Fruit fly (Drosophila melanogaster) whole organism, embryonic: ENCODE data around the gene CG9044.

Experiments used
- Atf3 ChIP-seq: fragments of 200-800 bp; sonication (Bioruptor generic); optimal IDR thresholded peaks from 3 replicates; lab custom pipeline; 2016; ENCODE audit warnings: missing biosample characterization, missing genetic modification characterization
- CG10267 ChIP-seq: fragments of 200-800 bp; sonication (Bioruptor generic); optimal IDR thresholded peaks from 2 replicates; lab custom pipeline; 2018; ENCODE audit warnings: missing biosample characterization, mild to moderate bottlenecking, missing genetic modification characterization, moderate library complexity
- CG10274 ChIP-seq: fragments of 200-800 bp; sonication (Bioruptor generic); optimal IDR thresholded peaks from 3 replicates; lab custom pipeline; 2017; ENCODE audit warnings: missing biosample characterization, mild to moderate bottlenecking, missing genetic modification characterization
- CG10543 ChIP-seq: fragments of 200-800 bp; sonication (Bioruptor generic); optimal IDR thresholded peaks from 3 replicates; lab custom pipeline; 2017; ENCODE audit warnings: missing biosample characterization, mild to moderate bottlenecking, missing genetic modification characterization, moderate library complexity
- CG12769 ChIP-seq: fragments of 200-800 bp; sonication (Bioruptor generic); optimal IDR thresholded peaks from 2 replicates; lab custom pipeline; 2019; ENCODE audit warnings: missing biosample characterization, mild to moderate bottlenecking, missing genetic modification characterization, moderate library complexity
- CG15479 ChIP-seq: fragments of 200-800 bp; sonication (Bioruptor generic); optimal IDR thresholded peaks from 3 replicates; lab custom pipeline; 2019; ENCODE audit warnings: missing biosample characterization, mild to moderate bottlenecking, missing genetic modification characterization, moderate library complexity
- CG2116 ChIP-seq: fragments of 200-800 bp; sonication (Bioruptor generic); optimal IDR thresholded peaks from 3 replicates; lab custom pipeline; 2018; ENCODE audit warnings: missing biosample characterization, mild to moderate bottlenecking, missing genetic modification characterization
- CG2712 ChIP-seq: fragments of 200-800 bp; optimal IDR thresholded peaks from 3 replicates; lab custom pipeline; 2019; ENCODE audit warnings: missing biosample characterization, mild to moderate bottlenecking, missing genetic modification characterization, moderate library complexity
- CG31388 ChIP-seq: fragments of 200-800 bp; sonication (Bioruptor generic); optimal IDR thresholded peaks from 2 replicates; lab custom pipeline; 2016; ENCODE audit warnings: missing biosample characterization, missing genetic modification characterization
- CG3163 ChIP-seq: fragments of 200-800 bp; sonication (Bioruptor generic); optimal IDR thresholded peaks from 3 replicates; lab custom pipeline; 2016; ENCODE audit warnings: missing biosample characterization, missing genetic modification characterization
- CG33557 ChIP-seq: fragments of 200-800 bp; sonication (Bioruptor generic); optimal IDR thresholded peaks from 2 replicates; lab custom pipeline; 2019; ENCODE audit warnings: missing biosample characterization, mild to moderate bottlenecking, missing genetic modification characterization, moderate library complexity
- CG34224 ChIP-seq: fragments of 200-800 bp; sonication (Bioruptor generic); IDR thresholded peaks from 3 replicates; pipeline ENCODE4 v1.3.6; 2022; ENCODE audit warnings: missing biosample characterization, missing genetic modification characterization; ENCODE audit not compliant: partially characterized antibody
- CG43689 ChIP-seq: fragments of 200-800 bp; sonication (Bioruptor generic); IDR thresholded peaks from 2 replicates; pipeline ENCODE4 v1.3.6; 2022; ENCODE audit warnings: missing biosample characterization, missing genetic modification characterization
- CG5180 ChIP-seq: fragments of 200-800 bp; sonication (Bioruptor generic); optimal IDR thresholded peaks from 3 replicates; lab custom pipeline; 2017; ENCODE audit warnings: missing biosample characterization, missing genetic modification characterization, mild to moderate bottlenecking, moderate library complexity, missing genetic modification reagents
- CG5953 ChIP-seq: fragments of 200-800 bp; sonication (Bioruptor generic); IDR thresholded peaks from 2 replicates; pipeline ENCODE4 v1.3.6; 2022; ENCODE audit warnings: missing biosample characterization, missing genetic modification characterization
- CG6272 ChIP-seq: fragments of 200-800 bp; sonication (Bioruptor generic); IDR thresholded peaks from 2 replicates; pipeline ENCODE4 v1.3.6; 2022; ENCODE audit warnings: missing biosample characterization, missing genetic modification characterization
- CG7372 ChIP-seq: fragments of 200-800 bp; sonication (Bioruptor generic); IDR thresholded peaks from 2 replicates; pipeline ENCODE4 v1.3.6; 2022; ENCODE audit warnings: missing biosample characterization, missing genetic modification characterization
- CG8944 ChIP-seq: fragments of 200-800 bp; sonication (Bioruptor generic); optimal IDR thresholded peaks from 3 replicates; lab custom pipeline; 2016; ENCODE audit warnings: missing biosample characterization, missing genetic modification characterization
- CG9215 ChIP-seq: fragments of 200-800 bp; sonication (Bioruptor generic); IDR thresholded peaks from 2 replicates; pipeline ENCODE4 v1.3.6; 2022; ENCODE audit warnings: missing biosample characterization, missing genetic modification characterization
- CG9817 ChIP-seq: fragments of 200-800 bp; sonication (Bioruptor generic); optimal IDR thresholded peaks from 2 replicates; lab custom pipeline; 2018; ENCODE audit warnings: missing biosample characterization, mild to moderate bottlenecking, missing genetic modification characterization, moderate library complexity
- CTCF ChIP-seq: fragments of 200-800 bp; sonication (Bioruptor generic); optimal IDR thresholded peaks from 2 replicates; lab custom pipeline; 2017; ENCODE audit warnings: missing biosample characterization, mild to moderate bottlenecking, missing genetic modification characterization, moderate library complexity
- Dip2 ChIP-seq: fragments of 200-800 bp; sonication (Bioruptor generic); IDR thresholded peaks from 2 replicates; pipeline ENCODE4 v1.3.6; 2022; ENCODE audit warnings: missing biosample characterization, missing genetic modification characterization
- Dll ChIP-seq: fragments of 200-800 bp; sonication (Bioruptor generic); IDR thresholded peaks from 4 replicates; pipeline ENCODE4 v1.3.6; 2022; ENCODE audit warnings: missing biosample characterization, missing genetic modification characterization; ENCODE audit not compliant: partially characterized antibody
- ERR ChIP-seq: fragments of 200-800 bp; sonication (Bioruptor generic); optimal IDR thresholded peaks from 2 replicates; lab custom pipeline; 2016; ENCODE audit warnings: missing biosample characterization, missing genetic modification characterization
- Fer3 ChIP-seq: fragments of 200-800 bp; sonication (Bioruptor generic); optimal IDR thresholded peaks from 2 replicates; lab custom pipeline; 2018; ENCODE audit warnings: missing biosample characterization, mild to moderate bottlenecking, missing genetic modification characterization, moderate library complexity
- HHEX ChIP-seq: fragments of 200-800 bp; sonication (Bioruptor generic); optimal IDR thresholded peaks from 3 replicates; lab custom pipeline; 2017; ENCODE audit warnings: missing biosample characterization, mild to moderate bottlenecking, missing genetic modification characterization, missing genetic modification reagents
- Hsf ChIP-seq: fragments of 200-800 bp; sonication (Bioruptor generic); optimal IDR thresholded peaks from 3 replicates; lab custom pipeline; 2016; ENCODE audit warnings: missing biosample characterization, missing genetic modification characterization
- Mrtf ChIP-seq: fragments of 200-800 bp; sonication (Bioruptor generic); IDR thresholded peaks from 3 replicates; pipeline ENCODE4 v1.3.6; 2022; ENCODE audit warnings: missing biosample characterization, missing genetic modification characterization
- ap ChIP-seq: fragments of 200-800 bp; sonication (Bioruptor generic); IDR thresholded peaks from 2 replicates; pipeline ENCODE4 v1.3.6; 2022; ENCODE audit warnings: missing biosample characterization, missing genetic modification characterization
- bcd ChIP-seq: fragments of 200-800 bp; sonication (Bioruptor generic); optimal IDR thresholded peaks from 2 replicates; lab custom pipeline; 2017; ENCODE audit warnings: missing biosample characterization, mild to moderate bottlenecking, missing genetic modification characterization
- cad ChIP-seq: fragments of >200 bp; optimal IDR thresholded peaks from 2 replicates; lab custom pipeline; 2017; ENCODE audit warnings: missing biosample characterization, missing genetic modification characterization
- caup ChIP-seq: fragments of 200-800 bp; sonication (Bioruptor generic); optimal IDR thresholded peaks from 3 replicates; lab custom pipeline; 2017; ENCODE audit warnings: missing biosample characterization, mild to moderate bottlenecking, missing genetic modification characterization, moderate library complexity; ENCODE audit not compliant: severe bottlenecking
- da ChIP-seq: fragments of 200-800 bp; sonication (Bioruptor generic); optimal IDR thresholded peaks from 2 replicates; lab custom pipeline; 2016; ENCODE audit warnings: missing biosample characterization, missing genetic modification characterization
- dmrt11E ChIP-seq: fragments of 200-800 bp; sonication (Bioruptor generic); optimal IDR thresholded peaks from 3 replicates; lab custom pipeline; 2018; ENCODE audit warnings: missing biosample characterization, mild to moderate bottlenecking, missing genetic modification characterization, moderate library complexity
- emc ChIP-seq: fragments of 200-800 bp; sonication (Bioruptor generic); optimal IDR thresholded peaks from 2 replicates; lab custom pipeline; 2016; ENCODE audit warnings: missing biosample characterization, missing genetic modification characterization
- ewg ChIP-seq: fragments of 200-800 bp; sonication (Bioruptor generic); optimal IDR thresholded peaks from 3 replicates; lab custom pipeline; 2017; ENCODE audit warnings: mild to moderate bottlenecking, missing biosample characterization, missing genetic modification reagents, missing genetic modification characterization
- fru ChIP-seq: fragments of >200 bp; optimal IDR thresholded peaks from 2 replicates; lab custom pipeline; 2017
- grau ChIP-seq: fragments of 200-800 bp; optimal IDR thresholded peaks from 3 replicates; lab custom pipeline; 2019; ENCODE audit warnings: missing biosample characterization, mild to moderate bottlenecking, missing genetic modification characterization, moderate library complexity
- grn ChIP-seq: fragments of 200-800 bp; sonication (Bioruptor generic); optimal IDR thresholded peaks from 3 replicates; lab custom pipeline; 2017; ENCODE audit warnings: missing biosample characterization, missing genetic modification characterization
- ken ChIP-seq: fragments of 200-800 bp; sonication (Bioruptor generic); IDR thresholded peaks from 3 replicates; pipeline ENCODE4 v1.3.6; 2022; ENCODE audit warnings: missing biosample characterization, missing genetic modification characterization
- lab ChIP-seq: fragments of 200-800 bp; sonication (Bioruptor generic); optimal IDR thresholded peaks from 3 replicates; lab custom pipeline; 2017; ENCODE audit warnings: missing biosample characterization, missing genetic modification characterization, mild to moderate bottlenecking, moderate library complexity, missing genetic modification reagents
- mirr ChIP-seq: fragments of 200-800 bp; sonication (Bioruptor generic); optimal IDR thresholded peaks from 3 replicates; lab custom pipeline; 2018; ENCODE audit warnings: missing biosample characterization, mild to moderate bottlenecking, missing genetic modification characterization
- org-1 ChIP-seq: fragments of 200-800 bp; sonication (Bioruptor generic); optimal IDR thresholded peaks from 2 replicates; lab custom pipeline; 2017; ENCODE audit warnings: missing biosample characterization, missing genetic modification characterization
- phol ChIP-seq: fragments of 200-800 bp; sonication (Bioruptor generic); optimal IDR thresholded peaks from 3 replicates; lab custom pipeline; 2018; ENCODE audit warnings: missing biosample characterization, mild to moderate bottlenecking, missing genetic modification characterization, moderate library complexity
- sc ChIP-seq, 3 experiments: fragments of >200 bp in 2 of 3; fragments of 200-800 bp in 1 of 3; sonication (Bioruptor generic) in 1 of 3; optimal IDR thresholded peaks; 2 replicates in 2 of 3; 3 replicates in 1 of 3; lab custom pipeline; 2017; ENCODE audit warnings: mild to moderate bottlenecking in 1 of 3, missing biosample characterization in 1 of 3, missing genetic modification characterization in 1 of 3, missing genetic modification reagents in 1 of 3
- toy ChIP-seq: fragments of 200-800 bp; sonication (Bioruptor generic); IDR thresholded peaks from 2 replicates; pipeline ENCODE4 v1.3.6; 2022; ENCODE audit warnings: missing biosample characterization, missing genetic modification characterization
- tup ChIP-seq: fragments of 200-800 bp; sonication (Bioruptor generic); optimal IDR thresholded peaks from 2 replicates; lab custom pipeline; 2016; ENCODE audit warnings: missing biosample characterization, mild to moderate bottlenecking, missing genetic modification characterization, moderate library complexity
- twi ChIP-seq: fragments of 200-800 bp; optimal IDR thresholded peaks from 2 replicates; lab custom pipeline; 2019; ENCODE audit warnings: missing biosample characterization, mild to moderate bottlenecking, missing genetic modification characterization, moderate library complexity
- unc-4 ChIP-seq: fragments of 200-800 bp; sonication (Bioruptor generic); IDR thresholded peaks from 2 replicates; pipeline ENCODE4 v1.3.6; 2022; ENCODE audit warnings: missing biosample characterization, missing genetic modification characterization; ENCODE audit not compliant: partially characterized antibody
- vnd ChIP-seq: fragments of 200-800 bp; sonication (Bioruptor generic); IDR thresholded peaks from 3 replicates; pipeline ENCODE4 v1.3.6; 2022; ENCODE audit warnings: missing biosample characterization, missing genetic modification characterization; ENCODE audit not compliant: partially characterized antibody
- zen ChIP-seq: fragments of 200-800 bp; sonication (Bioruptor generic); optimal IDR thresholded peaks from 3 replicates; lab custom pipeline; 2018; ENCODE audit warnings: missing biosample characterization, mild to moderate bottlenecking, missing genetic modification characterization, moderate library complexity

CG9044 gene

dm6 chr2L:5986094-5986493 lies 36.8 kb downstream of the CG9044 start, which contains the start of gene ifc:
ifc (plus strand) TSS chr2L:5986348.
- TF ChIP-seq caup (peak; percentile 17), unc-4 (GFP tag; lab: Robert Waterston, UW) (no peak), HHEX (GFP tag; lab: Kevin White, UChicago) (peak; percentile 31), CG6272 (GFP tag; lab: Robert Waterston, UW) (0 out of 2 replicates have a peak, but pooled peaks have one; percentile 13), Dip2 (GFP tag; lab: Robert Waterston, UW) (no peak), CG9817 (tag; lab: Kevin White, UChicago) (peak; percentile 68), ap (no peak), org-1 (GFP tag; lab: Kevin White, UChicago) (no peak), CG2116 (peak; percentile 69), CG33557 (GFP tag; lab: Kevin White, UChicago) (peak; percentile 44), mirr (GFP tag; lab: Kevin White, UChicago) (peak; percentile 7), da (GFP tag; lab: Kevin White, UChicago) (no peak), twi (tag; lab: Kevin White, UChicago) (no peak), CTCF (GFP tag; lab: Kevin White, UChicago) (peak; percentile 20), CG31388 (GFP tag; lab: Kevin White, UChicago) (no peak), CG5953 (GFP tag; lab: Robert Waterston, UW) (no peak), grau (tag; lab: Kevin White, UChicago) (peak; percentile 69), phol (tag; lab: Kevin White, UChicago) (peak; percentile 77), CG43689 (GFP tag; lab: Robert Waterston, UW) (no peak), CG8944 (GFP tag; lab: Kevin White, UChicago) (peak; percentile 40), CG10543 (GFP tag; lab: Kevin White, UChicago) (peak; percentile 32), emc (GFP tag; lab: Kevin White, UChicago) (no peak), Fer3 (tag; lab: Kevin White, UChicago) (peak; percentile 64), CG12769 (tag; lab: Kevin White, UChicago) (peak; percentile 80), CG34224 (GFP tag; lab: Robert Waterston, UW) (no peak), ken (GFP tag; lab: Robert Waterston, UW) (no peak), bcd (peak; percentile 87), dmrt11E (tag; lab: Kevin White, UChicago) (peak; percentile 32), lab (peak; percentile 72), CG15479 (GFP tag; lab: Kevin White, UChicago) (no peak), Dll (GFP tag; lab: Robert Waterston, UW) (no peak), Atf3 (GFP tag; lab: Kevin White, UChicago) (peak; percentile 5), CG2712 (tag; lab: Kevin White, UChicago) (peak; percentile 76), CG10274 (GFP tag; lab: Kevin White, UChicago) (no peak), Mrtf (GFP tag; lab: Robert Waterston, UW) (no peak), CG9215 (GFP tag; lab: Robert Waterston, UW) (no peak), ewg (GFP tag; lab: Kevin White, UChicago) (peak; percentile 49), fru (lab: Kevin White, UChicago) (no peak), CG10267 (tag; lab: Kevin White, UChicago) (peak; percentile 77), sc (optimal IDR thresholded peaks at IDR 0.05; lab: Kevin White, UChicago) (no peak), sc (GFP tag; optimal IDR thresholded peaks at IDR 0.05; lab: Kevin White, UChicago) (no peak), tup (no peak), CG3163 (GFP tag; lab: Kevin White, UChicago) (peak; percentile 51), cad (GFP tag; lab: Kevin White, UChicago) (no peak), zen (tag; lab: Kevin White, UChicago) (peak; percentile 22), Hsf (GFP tag; lab: Kevin White, UChicago) (peak; percentile 55), grn (peak; percentile 47), toy (GFP tag; lab: Robert Waterston, UW) (no peak), vnd (GFP tag; lab: Robert Waterston, UW) (no peak), CG5180 (GFP tag; lab: Kevin White, UChicago) (no peak), CG7372 (GFP tag; lab: Robert Waterston, UW) (no peak), ERR (GFP tag; lab: Kevin White, UChicago) (peak; percentile 69)
